Worm (Caenorhabditis elegans) whole organism, mixed stage, embryonic: ENCODE data around the gene C05C10.8.

Experiments used
- M03D4.4 ChIP-seq: sonication (generic microtip); optimal IDR thresholded peaks from 2 replicates; lab custom pipeline; 2017; ENCODE audit warnings: mild to moderate bottlenecking, missing genetic modification characterization, missing compliant biosample characterization
- bed-3 ChIP-seq: fragments of 200-800 bp; sonication (Bioruptor generic); optimal IDR thresholded peaks from 3 replicates; lab custom pipeline; 2018; ENCODE audit warnings: mild to moderate bottlenecking, missing genetic modification characterization, moderate library complexity, missing compliant biosample characterization
- blmp-1 ChIP-seq: fragments of 150-350 bp; optimal IDR thresholded peaks from 2 replicates; lab custom pipeline; 2014; ENCODE audit warnings: missing biosample characterization, missing genetic modification characterization
- ceh-39 ChIP-seq: fragments of 150-350 bp; optimal IDR thresholded peaks from 2 replicates; lab custom pipeline; 2014; ENCODE audit warnings: missing biosample characterization, missing genetic modification characterization
- ceh-43 ChIP-seq: fragments of 200-800 bp; sonication (Bioruptor generic); optimal IDR thresholded peaks from 2 replicates; lab custom pipeline; 2018; ENCODE audit warnings: mild to moderate bottlenecking, missing genetic modification characterization, moderate library complexity, missing compliant biosample characterization
- ceh-83 ChIP-seq: fragments of 200-800 bp; sonication (Bioruptor generic); optimal IDR thresholded peaks from 2 replicates; lab custom pipeline; 2018; ENCODE audit warnings: mild to moderate bottlenecking, missing genetic modification characterization, missing compliant biosample characterization
- ces-1 ChIP-seq: fragments of 150-350 bp; optimal IDR thresholded peaks from 2 replicates; lab custom pipeline; 2014; ENCODE audit warnings: missing biosample characterization, missing genetic modification reagents, missing genetic modification characterization
- cnd-1 ChIP-seq: fragments of 200-800 bp; sonication (Bioruptor generic); optimal IDR thresholded peaks from 2 replicates; lab custom pipeline; 2018; ENCODE audit warnings: mild to moderate bottlenecking, missing genetic modification characterization, missing compliant biosample characterization
- drap-1 ChIP-seq: fragments of 200-800 bp; sonication (Bioruptor generic); optimal IDR thresholded peaks from 3 replicates; lab custom pipeline; 2018; ENCODE audit warnings: mild to moderate bottlenecking, missing genetic modification characterization, missing compliant biosample characterization
- elt-1 ChIP-seq: sonication (generic microtip); optimal IDR thresholded peaks from 2 replicates; lab custom pipeline; 2017; ENCODE audit warnings: missing genetic modification characterization, mild to moderate bottlenecking, missing compliant biosample characterization, antibody characterized with exemption, moderate library complexity, borderline replicate concordance; ENCODE audit not compliant: insufficient read depth
- elt-3 ChIP-seq: fragments of 150-350 bp; optimal IDR thresholded peaks from 2 replicates; lab custom pipeline; 2014; ENCODE audit warnings: missing biosample characterization, missing genetic modification characterization
- flh-1 ChIP-seq: fragments of 200-800 bp; sonication (Bioruptor generic); optimal IDR thresholded peaks from 2 replicates; lab custom pipeline; 2018; ENCODE audit warnings: mild to moderate bottlenecking, missing genetic modification characterization, moderate library complexity, missing compliant biosample characterization
- ham-2 ChIP-seq: fragments of 200-800 bp; sonication (Bioruptor generic); optimal IDR thresholded peaks from 2 replicates; lab custom pipeline; 2018; ENCODE audit warnings: mild to moderate bottlenecking, missing genetic modification characterization, missing compliant biosample characterization
- lin-13 ChIP-seq: fragments of 150-350 bp; optimal IDR thresholded peaks from 2 replicates; lab custom pipeline; 2014; ENCODE audit warnings: missing biosample characterization, missing genetic modification characterization
- lin-32 ChIP-seq: fragments of 200-800 bp; sonication (Bioruptor generic); optimal IDR thresholded peaks from 2 replicates; lab custom pipeline; 2018; ENCODE audit warnings: mild to moderate bottlenecking, missing genetic modification characterization, missing compliant biosample characterization
- mab-5 ChIP-seq: fragments of 150-350 bp; optimal IDR thresholded peaks from 2 replicates; lab custom pipeline; 2014; ENCODE audit warnings: missing biosample characterization, missing genetic modification characterization
- mep-1 ChIP-seq: fragments of 150-350 bp; optimal IDR thresholded peaks from 2 replicates; lab custom pipeline; 2017; ENCODE audit warnings: missing biosample characterization, missing genetic modification reagents, missing genetic modification characterization, inconsistent platforms
- nhr-12 ChIP-seq: fragments of 150-350 bp; optimal IDR thresholded peaks from 2 replicates; lab custom pipeline; 2014; ENCODE audit warnings: missing biosample characterization, missing genetic modification characterization
- nhr-2 ChIP-seq: fragments of 150-350 bp; optimal IDR thresholded peaks from 2 replicates; lab custom pipeline; 2014; ENCODE audit warnings: missing biosample characterization, missing genetic modification characterization
- nhr-237 ChIP-seq: fragments of 150-350 bp; optimal IDR thresholded peaks from 2 replicates; lab custom pipeline; 2014; ENCODE audit warnings: missing biosample characterization, missing genetic modification characterization
- nhr-28 ChIP-seq: fragments of 150-350 bp; optimal IDR thresholded peaks from 2 replicates; lab custom pipeline; 2014; ENCODE audit warnings: missing biosample characterization, missing genetic modification characterization
- nhr-76 ChIP-seq: sonication (generic microtip); optimal IDR thresholded peaks from 2 replicates; lab custom pipeline; 2017; ENCODE audit warnings: missing biosample characterization, missing genetic modification characterization
- pha-4 ChIP-seq: fragments of 150-350 bp; optimal IDR thresholded peaks from 2 replicates; lab custom pipeline; 2018; ENCODE audit warnings: missing biosample characterization, missing genetic modification reagents, missing genetic modification characterization
- sem-2 ChIP-seq: fragments of 200-800 bp; sonication (Bioruptor generic); optimal IDR thresholded peaks from 2 replicates; lab custom pipeline; 2018; ENCODE audit warnings: mild to moderate bottlenecking, missing genetic modification characterization, missing compliant biosample characterization
- snpc-4 ChIP-seq: fragments of 150-350 bp; optimal IDR thresholded peaks from 2 replicates; lab custom pipeline; 2014; ENCODE audit warnings: missing biosample characterization, missing genetic modification characterization
- sptf-1 ChIP-seq: sonication (generic microtip); optimal IDR thresholded peaks from 2 replicates; lab custom pipeline; 2017; ENCODE audit warnings: mild to moderate bottlenecking, missing genetic modification characterization, moderate library complexity, missing compliant biosample characterization
- tbx-8 ChIP-seq: fragments of 200-800 bp; sonication (Bioruptor generic); optimal IDR thresholded peaks from 2 replicates; lab custom pipeline; 2018; ENCODE audit warnings: mild to moderate bottlenecking, missing genetic modification characterization, moderate library complexity, missing compliant biosample characterization
- unc-120 ChIP-seq: sonication (generic microtip); optimal IDR thresholded peaks from 2 replicates; lab custom pipeline; 2017; ENCODE audit warnings: missing genetic modification characterization, missing compliant biosample characterization; ENCODE audit not compliant: poor library complexity, severe bottlenecking
- unc-39 ChIP-seq: fragments of 150-350 bp; optimal IDR thresholded peaks from 2 replicates; lab custom pipeline; 2014; ENCODE audit warnings: missing biosample characterization, missing genetic modification characterization
- unc-62 ChIP-seq: fragments of 150-350 bp; optimal IDR thresholded peaks from 2 replicates; lab custom pipeline; 2014; ENCODE audit warnings: missing biosample characterization, missing genetic modification reagents, missing genetic modification characterization
- zip-8 ChIP-seq: fragments of 150-350 bp; optimal IDR thresholded peaks from 2 replicates; lab custom pipeline; 2014; ENCODE audit warnings: missing biosample characterization, missing genetic modification characterization
- ztf-11 ChIP-seq: fragments of 150-350 bp; optimal IDR thresholded peaks from 2 replicates; lab custom pipeline; 2014; ENCODE audit warnings: missing biosample characterization, missing genetic modification characterization

Gene C05C10.8

ce11 chrII:9954885-9955284 lies 37.1 kb upstream of the C05C10.8 start, which contains the start of gene egl-43:
Gene egl-43 (plus strand): TSS chrII:9955185.
- TF ChIP-seq ham-2 (GFP tag; lab: Kevin White, UChicago) (no peak), mab-5 (tag; lab: Kevin White, UChicago) (no peak), tbx-8 (GFP tag; lab: Kevin White, UChicago) (no peak), bed-3 (GFP tag; lab: Kevin White, UChicago) (no peak), blmp-1 (tag; lab: Kevin White, UChicago) (no peak), sem-2 (GFP tag; lab: Kevin White, UChicago) (no peak), ceh-39 (tag; lab: Kevin White, UChicago) (no peak), nhr-2 (tag; lab: Kevin White, UChicago) (no peak), mep-1 (no peak), sptf-1 (no peak), unc-120 (no peak), ces-1 (no peak), nhr-28 (tag; lab: Kevin White, UChicago) (no peak), unc-62 (GFP tag; lab: Kevin White, UChicago) (no peak), snpc-4 (tag; lab: Kevin White, UChicago) (no peak), unc-39 (tag; lab: Kevin White, UChicago) (no peak), nhr-237 (tag; lab: Kevin White, UChicago) (no peak), M03D4.4 (tag; lab: Kevin White, UChicago) (no peak), ztf-11 (tag; lab: Kevin White, UChicago) (no peak), zip-8 (no peak)

ce11 chrII:9951846-9952245 lies 34.0 kb upstream of the C05C10.8 start:
- TF ChIP-seq drap-1 (no peak), nhr-2 (tag; lab: Kevin White, UChicago) (no peak), nhr-28 (tag; lab: Kevin White, UChicago) (no peak), ceh-39 (tag; lab: Kevin White, UChicago) (no peak), ces-1 (no peak), lin-32 (no peak), mep-1 (no peak), sem-2 (GFP tag; lab: Kevin White, UChicago) (no peak), unc-120 (no peak), nhr-12 (tag; lab: Kevin White, UChicago) (no peak), unc-62 (GFP tag; lab: Kevin White, UChicago) (no peak), cnd-1 (tag; lab: Kevin White, UChicago) (no peak)

- TF ChIP-seq unc-39 (tag; lab: Kevin White, UChicago) (no peak), blmp-1 (tag; lab: Kevin White, UChicago) (no peak), ceh-83 (GFP tag; lab: Kevin White, UChicago) (no peak), nhr-237 (tag; lab: Kevin White, UChicago) (no peak), nhr-28 (tag; lab: Kevin White, UChicago) (no peak), mab-5 (tag; lab: Kevin White, UChicago) (no peak), unc-120 (no peak), snpc-4 (tag; lab: Kevin White, UChicago) (no peak), zip-8 (no peak), M03D4.4 (tag; lab: Kevin White, UChicago) (no peak), unc-62 (GFP tag; lab: Kevin White, UChicago) (no peak), ceh-39 (tag; lab: Kevin White, UChicago) (no peak), elt-1 (no peak), nhr-76 (tag; lab: Kevin White, UChicago) (no peak), ces-1 (no peak), elt-3 (no peak), flh-1 (GFP tag; lab: Kevin White, UChicago) (no peak), nhr-2 (tag; lab: Kevin White, UChicago) (no peak), ceh-43 (GFP tag; lab: Kevin White, UChicago) (no peak)
- TF ChIP-seq, all 35 proteins: peak for 0
These were observed 30.9 kb upstream of the C05C10.8 start for ce11 chrII:9948662-9949061.

- no peak for TF ChIP-seq pha-4
- no peak for TF ChIP-seq mep-1
- no peak for TF ChIP-seq M03D4.4 (tag; lab: Kevin White, UChicago)
- no peak for TF ChIP-seq unc-120
- TF ChIP-seq zip-8 = no peak
- TF ChIP-seq lin-13 = no peak
- TF ChIP-seq flh-1 (GFP tag; lab: Kevin White, UChicago) = no peak
- no peak for TF ChIP-seq unc-39 (tag; lab: Kevin White, UChicago)
- TF ChIP-seq, all 35 proteins: peak for 0
These were observed 26.0 kb upstream of the C05C10.8 start, which contains the start of gene flad-1 for ce11 chrII:9943837-9944236. Gene flad-1 (plus strand): TSS chrII:9944137.
